Fruit fly (Drosophila melanogaster): Measurements from ENCODE around the gene CG16965.

Gene CG16965

dm6 chr2L:12024104-12024503 lies 42.7 kb downstream of the CG16965 start:
- TF ChIP-seq fru (GFP tag; optimal IDR thresholded peaks at IDR 0.05), result no peak

dm6 chr2L:12025505-12025904 lies 44.1 kb downstream of the CG16965 start:
- TF ChIP-seq Sp1 (GFP tag; optimal IDR thresholded peaks at IDR 0.05), result peak; percentile 49
- TF ChIP-seq rgr (GFP tag; optimal IDR thresholded peaks at IDR 0.05), result peak; percentile 49
- TF ChIP-seq br (GFP tag; optimal IDR thresholded peaks at IDR 0.05), result peak; percentile 33
- TF ChIP-seq psq (GFP tag; optimal IDR thresholded peaks at IDR 0.05), result peak; percentile 35
- no peak for TF ChIP-seq Myc (optimal IDR thresholded peaks at IDR 0.05)
- TF ChIP-seq Mio (GFP tag; optimal IDR thresholded peaks at IDR 0.05), result no peak
- TF ChIP-seq Hnf4 (GFP tag; optimal IDR thresholded peaks at IDR 0.05), result peak; percentile 19
- peak in 1 of 2 experiments; percentile 15 for TF ChIP-seq foxo (GFP tag; optimal IDR thresholded peaks at IDR 0.05)
- TF ChIP-seq CrebA (GFP tag; optimal IDR thresholded peaks at IDR 0.05; ENCODE audit: borderline replicate concordance), result no peak
- peak; percentile 41 for TF ChIP-seq HLH106 (tag; optimal IDR thresholded peaks at IDR 0.05)
- peak; percentile 34 for TF ChIP-seq ey (GFP tag; optimal IDR thresholded peaks at IDR 0.05)
- TF ChIP-seq woc (GFP tag; optimal IDR thresholded peaks at IDR 0.05), result peak; percentile 48
- TF ChIP-seq CG9705 (GFP tag; optimal IDR thresholded peaks at IDR 0.05), result peak; percentile 7

dm6 chr2L:12026458-12027431 lies 45.4 kb downstream of the CG16965 start:
- no peak for TF ChIP-seq N (GFP tag; optimal IDR thresholded peaks at IDR 0.05)
- TF ChIP-seq foxo (GFP tag; optimal IDR thresholded peaks at IDR 0.05), result peak in 1 of 2 experiments; percentile 77
- TF ChIP-seq Abd-B (GFP tag; optimal IDR thresholded peaks at IDR 0.05), result no peak
- TF ChIP-seq woc (GFP tag; optimal IDR thresholded peaks at IDR 0.05), result peak; percentile 2
- TF ChIP-seq sage (GFP tag; optimal IDR thresholded peaks at IDR 0.05), result peak; percentile 3
- TF ChIP-seq ey (GFP tag; optimal IDR thresholded peaks at IDR 0.05), result peak; percentile 68
- no peak for TF ChIP-seq Hr78 (GFP tag; optimal IDR thresholded peaks at IDR 0.05)
- peak; percentile 78 for TF ChIP-seq Sp1 (GFP tag; optimal IDR thresholded peaks at IDR 0.05)
- TF ChIP-seq Hr83 (GFP tag; optimal IDR thresholded peaks at IDR 0.05; ENCODE audit: poor library complexity, severe bottlenecking), result no peak
- peak; percentile 31 for TF ChIP-seq Vsx2 (GFP tag; optimal IDR thresholded peaks at IDR 0.05; ENCODE audit: partially characterized antibody)
- no peak for TF ChIP-seq tai (GFP tag; optimal IDR thresholded peaks at IDR 0.05)
- peak; percentile 62 for TF ChIP-seq Hnf4 (GFP tag; optimal IDR thresholded peaks at IDR 0.05)
- TF ChIP-seq fru (GFP tag; optimal IDR thresholded peaks at IDR 0.05), result peak; percentile 56
- TF ChIP-seq brk (GFP tag; optimal IDR thresholded peaks at IDR 0.05), result peak; percentile 41
- no peak for TF ChIP-seq jim (GFP tag; optimal IDR thresholded peaks at IDR 0.05)
- peak; percentile 2 for TF ChIP-seq CG32264 (GFP tag; optimal IDR thresholded peaks at IDR 0.05)
- no peak for TF ChIP-seq Rel (GFP tag; optimal IDR thresholded peaks at IDR 0.05)
- peak; percentile 29 for TF ChIP-seq Rel (tag; optimal IDR thresholded peaks at IDR 0.05)
- TF ChIP-seq sv (GFP tag; optimal IDR thresholded peaks at IDR 0.05), result peak; percentile 3
- peak; percentile 72 for TF ChIP-seq dmrt93B (GFP tag; optimal IDR thresholded peaks at IDR 0.05)
- no peak for TF ChIP-seq Myc (optimal IDR thresholded peaks at IDR 0.05)
- TF ChIP-seq h (GFP tag; optimal IDR thresholded peaks at IDR 0.05), result peak; percentile 36
- TF ChIP-seq usp (GFP tag; optimal IDR thresholded peaks at IDR 0.05), result no peak
- peak; percentile 76 for TF ChIP-seq HLH106 (tag; optimal IDR thresholded peaks at IDR 0.05)
- no peak for TF ChIP-seq dl (GFP tag; optimal IDR thresholded peaks at IDR 0.05; ENCODE audit: insufficient read depth in 1 of 2, partially characterized antibody in 2 of 2)
- TF ChIP-seq Jra (GFP tag; optimal IDR thresholded peaks at IDR 0.05), result no peak
- no peak for TF ChIP-seq lola (GFP tag; optimal IDR thresholded peaks at IDR 0.05)
- TF ChIP-seq psq (GFP tag; optimal IDR thresholded peaks at IDR 0.05), result peak; percentile 68
- no peak for TF ChIP-seq CrebA (GFP tag; optimal IDR thresholded peaks at IDR 0.05; ENCODE audit: borderline replicate concordance)
- TF ChIP-seq Mio (GFP tag; optimal IDR thresholded peaks at IDR 0.05), result no peak
- TF ChIP-seq Dif (GFP tag; optimal IDR thresholded peaks at IDR 0.05; ENCODE audit: partially characterized antibody), result no peak
- no peak for TF ChIP-seq GATAd (GFP tag; optimal IDR thresholded peaks at IDR 0.05)
- TF ChIP-seq CG9705 (GFP tag; optimal IDR thresholded peaks at IDR 0.05), result peak; percentile 35
- peak; percentile 61 for TF ChIP-seq br (GFP tag; optimal IDR thresholded peaks at IDR 0.05)
- TF ChIP-seq dsf (GFP tag; optimal IDR thresholded peaks at IDR 0.05; ENCODE audit: borderline replicate concordance), result no peak
- no peak for TF ChIP-seq Dfd (GFP tag; optimal IDR thresholded peaks at IDR 0.05)
- peak; percentile 59 for TF ChIP-seq OdsH (GFP tag; optimal IDR thresholded peaks at IDR 0.05)
- no peak for TF ChIP-seq pan (optimal IDR thresholded peaks at IDR 0.05)
- TF ChIP-seq rgr (GFP tag; optimal IDR thresholded peaks at IDR 0.05), result peak; percentile 70
